Fruit fly (Drosophila melanogaster) whole organism, pupa: ENCODE results near the gene CG8004.
A peak's percentile ranks its signal among the peaks of the same experiment; 100 is the strongest.

Experiments
- CG10348 ChIP-seq: fragments of 200-800 bp; sonication (Bioruptor generic); IDR thresholded peaks from 2 replicates; pipeline ENCODE4 v1.3.6; 2022; ENCODE audit warnings: missing biosample characterization, missing genetic modification characterization
- CG12605 ChIP-seq: fragments of 200-800 bp; sonication (Bioruptor generic); IDR thresholded peaks from 2 replicates; pipeline ENCODE4 v1.3.6; 2022; ENCODE audit warnings: missing biosample characterization, missing genetic modification characterization
- CG15710 ChIP-seq: fragments of 200-800 bp; sonication (Bioruptor generic); optimal IDR thresholded peaks from 2 replicates; lab custom pipeline; 2018; ENCODE audit warnings: missing biosample characterization, mild to moderate bottlenecking, missing genetic modification characterization, moderate library complexity
- CG34367 ChIP-seq: fragments of 200-800 bp; sonication (Bioruptor generic); optimal IDR thresholded peaks from 2 replicates; lab custom pipeline; 2018; ENCODE audit warnings: missing biosample characterization, mild to moderate bottlenecking, missing genetic modification characterization
- CG9948 ChIP-seq: fragments of 200-800 bp; sonication (Bioruptor generic); optimal IDR thresholded peaks from 2 replicates; lab custom pipeline; 2018; ENCODE audit warnings: missing biosample characterization, mild to moderate bottlenecking, missing genetic modification characterization, moderate library complexity
- Ets98B ChIP-seq: fragments of 200-800 bp; sonication (Bioruptor generic); IDR thresholded peaks from 2 replicates; pipeline ENCODE4 v1.3.6; 2022; ENCODE audit warnings: missing biosample characterization, missing genetic modification characterization
- Pif1A ChIP-seq: fragments of 200-800 bp; sonication (Bioruptor generic); optimal IDR thresholded peaks from 3 replicates; lab custom pipeline; 2016; ENCODE audit warnings: missing biosample characterization, missing genetic modification characterization
- Pif1B ChIP-seq: fragments of 200-800 bp; sonication (Bioruptor generic); optimal IDR thresholded peaks from 3 replicates; lab custom pipeline; 2016; ENCODE audit warnings: missing biosample characterization, missing genetic modification characterization
- Snoo ChIP-seq: fragments of 200-800 bp; sonication (Bioruptor generic); optimal IDR thresholded peaks from 3 replicates; lab custom pipeline; 2017; ENCODE audit warnings: missing biosample characterization, mild to moderate bottlenecking, missing genetic modification characterization, inconsistent platforms
- gl ChIP-seq: fragments of 200-800 bp; sonication (Bioruptor generic); optimal IDR thresholded peaks from 2 replicates; lab custom pipeline; 2018; ENCODE audit warnings: missing biosample characterization, mild to moderate bottlenecking, missing genetic modification characterization

dm6 chr3L:19939024-19939423 lies 10.7 kb upstream of the CG8004 start, which contains the start of gene Ac76E:
- TF ChIP-seq CG10348 (GFP tag; lab: Robert Waterston, UW) (no peak), Snoo (tag; lab: Kevin White, UChicago) (no peak), gl (tag; lab: Kevin White, UChicago) (no peak), Pif1A (GFP tag; lab: Kevin White, UChicago) (no peak), CG12605 (GFP tag; lab: Robert Waterston, UW) (peak; percentile 52), Ets98B (GFP tag; lab: Robert Waterston, UW) (peak; percentile 30; the same call in 1 of the 2 replicates), Pif1B (no peak), CG15710 (tag; lab: Kevin White, UChicago) (no peak), CG9948 (tag; lab: Kevin White, UChicago) (no peak), CG34367 (tag; lab: Kevin White, UChicago) (no peak)
